Fruit fly (Drosophila melanogaster) whole organism, prepupa: Measurements from ENCODE around the gene chinmo.

ENCODE experiments used
- Blimp-1 ChIP-seq: fragments of 200-800 bp; sonication (Bioruptor generic); optimal IDR thresholded peaks from 3 replicates; lab custom pipeline; 2017; ENCODE audit warnings: missing biosample characterization, missing genetic modification characterization, mild to moderate bottlenecking, moderate library complexity, missing genetic modification reagents
- CG10631 ChIP-seq: fragments of 200-800 bp; sonication (Bioruptor generic); optimal IDR thresholded peaks from 2 replicates; lab custom pipeline; 2016; ENCODE audit warnings: missing biosample characterization, missing genetic modification characterization
- CG10669 ChIP-seq: fragments of 200-800 bp; sonication (Bioruptor generic); optimal IDR thresholded peaks from 3 replicates; lab custom pipeline; 2018; ENCODE audit warnings: missing biosample characterization, mild to moderate bottlenecking, missing genetic modification characterization, moderate library complexity
- CG11762 ChIP-seq: fragments of 200-800 bp; sonication (Bioruptor generic); optimal IDR thresholded peaks from 3 replicates; lab custom pipeline; 2016; ENCODE audit warnings: missing biosample characterization, missing genetic modification characterization; ENCODE audit not compliant: insufficient read depth
- CG1621 ChIP-seq: fragments of 200-800 bp; sonication (Bioruptor generic); optimal IDR thresholded peaks from 3 replicates; lab custom pipeline; 2018; ENCODE audit warnings: missing biosample characterization, mild to moderate bottlenecking, missing genetic modification characterization
- CG16779 ChIP-seq: fragments of 200-800 bp; sonication (Bioruptor generic); optimal IDR thresholded peaks from 3 replicates; lab custom pipeline; 2017; ENCODE audit warnings: missing biosample characterization, mild to moderate bottlenecking, missing genetic modification characterization
- CG3032 ChIP-seq: fragments of 200-800 bp; optimal IDR thresholded peaks from 2 replicates; lab custom pipeline; 2019; ENCODE audit warnings: missing biosample characterization, mild to moderate bottlenecking, missing genetic modification characterization, moderate library complexity
- CG32006 ChIP-seq: fragments of 200-800 bp; sonication (Bioruptor generic); optimal IDR thresholded peaks from 3 replicates; lab custom pipeline; 2017; ENCODE audit warnings: missing biosample characterization, mild to moderate bottlenecking, missing genetic modification characterization
- CG4318 ChIP-seq: fragments of 200-800 bp; sonication (Bioruptor generic); optimal IDR thresholded peaks from 3 replicates; lab custom pipeline; 2017; ENCODE audit warnings: missing biosample characterization, mild to moderate bottlenecking, missing genetic modification characterization
- CG6163 ChIP-seq: fragments of 200-800 bp; sonication (Bioruptor generic); IDR thresholded peaks from 3 replicates; pipeline ENCODE4 v1.3.6; 2022; ENCODE audit warnings: missing biosample characterization, missing genetic modification characterization
- CG6276 ChIP-seq: fragments of 200-800 bp; sonication (Bioruptor generic); optimal IDR thresholded peaks from 2 replicates; lab custom pipeline; 2017; ENCODE audit warnings: missing biosample characterization, mild to moderate bottlenecking, missing genetic modification characterization
- CG6792 ChIP-seq: fragments of 200-800 bp; sonication (Bioruptor generic); optimal IDR thresholded peaks from 3 replicates; lab custom pipeline; 2016; ENCODE audit warnings: missing biosample characterization, missing genetic modification characterization
- CG6808 ChIP-seq: fragments of 200-800 bp; sonication (Bioruptor generic); optimal IDR thresholded peaks from 3 replicates; lab custom pipeline; 2017; ENCODE audit warnings: missing biosample characterization, missing genetic modification characterization, mild to moderate bottlenecking, moderate library complexity, missing genetic modification reagents
- CG7368 ChIP-seq: fragments of 200-800 bp; sonication (Bioruptor generic); optimal IDR thresholded peaks from 3 replicates; lab custom pipeline; 2016; ENCODE audit warnings: missing biosample characterization, missing genetic modification characterization
- CG8119 ChIP-seq: fragments of 200-800 bp; sonication (Bioruptor generic); IDR thresholded peaks from 3 replicates; pipeline ENCODE4 v1.3.6; 2022; ENCODE audit warnings: missing biosample characterization, missing genetic modification characterization
- CG8319 ChIP-seq: fragments of 200-800 bp; sonication (Bioruptor generic); optimal IDR thresholded peaks from 3 replicates; lab custom pipeline; 2016; ENCODE audit warnings: missing biosample characterization, missing genetic modification characterization
- Eip78C ChIP-seq: fragments of 200-800 bp; sonication (Bioruptor generic); peaks from one replicate; lab custom pipeline; 2016; ENCODE audit warnings: missing biosample characterization, missing genetic modification characterization
- Eip93F ChIP-seq: fragments of 200-800 bp; sonication (Bioruptor generic); optimal IDR thresholded peaks from 2 replicates; lab custom pipeline; 2016; ENCODE audit warnings: missing biosample characterization, mild to moderate bottlenecking, missing genetic modification characterization
- Ets21C ChIP-seq: fragments of 200-800 bp; sonication (Bioruptor generic); optimal IDR thresholded peaks from 3 replicates; lab custom pipeline; 2016; ENCODE audit warnings: missing biosample characterization, missing genetic modification characterization
- Gug ChIP-seq: fragments of 200-800 bp; sonication (Bioruptor generic); IDR thresholded peaks from 2 replicates; pipeline ENCODE4 v1.3.6; 2022; ENCODE audit warnings: missing biosample characterization, missing genetic modification characterization
- Hr38 ChIP-seq: sonication (Bioruptor generic); optimal IDR thresholded peaks from 2 replicates; lab custom pipeline; 2016; ENCODE audit warnings: missing biosample characterization, missing genetic modification characterization
- Hr39 ChIP-seq: fragments of 200-800 bp; sonication (Bioruptor generic); optimal IDR thresholded peaks from 2 replicates; lab custom pipeline; 2016; ENCODE audit warnings: missing biosample characterization, missing genetic modification characterization
- Lpt ChIP-seq: fragments of 200-800 bp; sonication (Bioruptor generic); optimal IDR thresholded peaks from 3 replicates; lab custom pipeline; 2016; ENCODE audit warnings: missing biosample characterization, missing genetic modification characterization
- Met ChIP-seq: fragments of 200-800 bp; sonication (Bioruptor generic); optimal IDR thresholded peaks from 3 replicates; lab custom pipeline; 2016; ENCODE audit warnings: missing biosample characterization, missing genetic modification characterization
- OdsH ChIP-seq: fragments of 200-800 bp; sonication (Bioruptor generic); optimal IDR thresholded peaks from 3 replicates; lab custom pipeline; 2016; ENCODE audit warnings: missing biosample characterization, missing genetic modification characterization
- achi ChIP-seq: fragments of 200-800 bp; sonication (Bioruptor generic); optimal IDR thresholded peaks from 3 replicates; lab custom pipeline; 2016; ENCODE audit warnings: missing biosample characterization, missing genetic modification characterization
- cyc ChIP-seq: fragments of 200-800 bp; sonication (Bioruptor generic); optimal IDR thresholded peaks from 3 replicates; lab custom pipeline; 2016; ENCODE audit warnings: missing biosample characterization, missing genetic modification characterization
- dac ChIP-seq: fragments of 200-800 bp; sonication (Bioruptor generic); optimal IDR thresholded peaks from 2 replicates; lab custom pipeline; 2017; ENCODE audit warnings: missing biosample characterization, mild to moderate bottlenecking, missing genetic modification characterization
- dsx ChIP-seq: fragments of 200-800 bp; optimal IDR thresholded peaks from 3 replicates; lab custom pipeline; 2019; ENCODE audit warnings: missing biosample characterization, mild to moderate bottlenecking, missing genetic modification characterization, moderate library complexity; ENCODE audit not compliant: poor library complexity, severe bottlenecking
- eg ChIP-seq: fragments of 200-800 bp; sonication (Bioruptor generic); IDR thresholded peaks from 3 replicates; pipeline ENCODE4 v1.3.6; 2022; ENCODE audit warnings: missing biosample characterization, missing genetic modification characterization
- esn ChIP-seq: fragments of 200-800 bp; sonication (Bioruptor generic); optimal IDR thresholded peaks from 2 replicates; lab custom pipeline; 2016; ENCODE audit warnings: missing biosample characterization, mild to moderate bottlenecking, missing genetic modification characterization, moderate library complexity
- fd59A ChIP-seq: fragments of 200-800 bp; sonication (Bioruptor generic); optimal IDR thresholded peaks from 2 replicates; lab custom pipeline; 2017; ENCODE audit warnings: missing biosample characterization, mild to moderate bottlenecking, missing genetic modification characterization, missing genetic modification reagents
- fkh ChIP-seq: fragments of 200-800 bp; sonication (Bioruptor generic); optimal IDR thresholded peaks from 3 replicates; lab custom pipeline; 2017; ENCODE audit warnings: missing biosample characterization, mild to moderate bottlenecking, missing genetic modification characterization, moderate library complexity
- lz ChIP-seq: fragments of 200-800 bp; sonication (Bioruptor generic); optimal IDR thresholded peaks from 3 replicates; lab custom pipeline; 2016; ENCODE audit warnings: missing biosample characterization, missing genetic modification characterization
- spab ChIP-seq: fragments of 200-800 bp; sonication (Bioruptor generic); optimal IDR thresholded peaks from 2 replicates; lab custom pipeline; 2017; ENCODE audit warnings: missing biosample characterization, mild to moderate bottlenecking, missing genetic modification characterization, missing genetic modification reagents
- ss ChIP-seq, 2 experiments: fragments of 200-800 bp; sonication (Bioruptor generic); optimal IDR thresholded peaks; 2 replicates in 1 of 2; 3 replicates in 1 of 2; lab custom pipeline; 2017 to 2018; ENCODE audit warnings: mild to moderate bottlenecking in 2 of 2, missing biosample characterization in 2 of 2, missing genetic modification characterization in 2 of 2, moderate library complexity in 1 of 2
- topi ChIP-seq: fragments of 200-800 bp; sonication (Bioruptor generic); optimal IDR thresholded peaks from 3 replicates; lab custom pipeline; 2016; ENCODE audit warnings: missing biosample characterization, missing genetic modification characterization
- vri ChIP-seq: fragments of 200-800 bp; sonication (Bioruptor generic); optimal IDR thresholded peaks from 3 replicates; lab custom pipeline; 2016; ENCODE audit warnings: missing biosample characterization, mild to moderate bottlenecking, missing genetic modification characterization

The chinmo gene

DNA sequence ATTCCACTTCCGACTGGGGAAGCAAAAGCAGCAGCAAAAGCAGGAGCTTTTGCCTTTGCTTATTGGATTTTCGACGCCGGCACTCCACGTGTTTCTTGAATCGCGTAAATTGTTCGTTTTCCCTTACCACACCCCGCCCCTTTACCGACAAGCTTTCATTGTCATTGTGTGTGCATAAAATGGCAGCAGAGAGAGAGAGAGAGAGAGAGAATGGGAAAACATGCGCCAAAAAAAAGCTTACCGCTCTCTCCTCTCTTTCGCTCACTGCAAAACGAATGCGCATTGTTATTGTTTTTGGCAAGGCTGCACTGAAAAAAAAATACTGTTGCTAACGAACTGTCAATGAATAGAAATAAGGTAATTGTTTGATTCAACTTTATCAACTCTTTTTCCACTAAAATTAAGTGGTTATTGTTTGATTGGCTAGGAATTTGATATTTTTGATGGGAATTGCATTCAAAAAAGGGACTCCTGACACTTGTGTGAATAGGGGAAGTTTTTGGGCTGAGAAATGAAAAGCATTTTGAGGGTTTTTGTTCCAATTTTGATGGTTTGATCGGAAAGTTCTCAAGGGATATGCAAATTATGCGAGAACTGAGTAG is 1.1 kb upstream of the chinmo start (continued):
- TF ChIP-seq cyc (peak; percentile 38), ss (GFP tag; optimal IDR thresholded peaks at IDR 0.05; lab: Kevin White, UChicago) (peak in 1 of 2 experiments; percentile 8), CG8119 (GFP tag; lab: Robert Waterston, UW) (no peak), fd59A (GFP tag; lab: Kevin White, UChicago) (no peak), Hr39 (GFP tag; lab: Kevin White, UChicago) (peak; percentile 64), CG7368 (GFP tag; lab: Kevin White, UChicago) (no peak), Eip78C (GFP tag; lab: Kevin White, UChicago) (peak; percentile 60), Blimp-1 (GFP tag; lab: Kevin White, UChicago) (peak; percentile 6), CG16779 (no peak), CG10669 (GFP tag; lab: Kevin White, UChicago) (peak; percentile 17), Eip93F (no peak), Lpt (GFP tag; lab: Kevin White, UChicago) (peak; percentile 2), vri (GFP tag; lab: Kevin White, UChicago) (peak; percentile 32), Ets21C (GFP tag; lab: Kevin White, UChicago) (no peak), CG10631 (GFP tag; lab: Kevin White, UChicago) (peak; percentile 3), CG6808 (no peak), lz (GFP tag; lab: Kevin White, UChicago) (peak; percentile 31), dsx (GFP tag; lab: Kevin White, UChicago) (peak; percentile 30), Gug (GFP tag; lab: Robert Waterston, UW) (no peak; the same call in 1 of the 2 replicates), CG4318 (GFP tag; lab: Kevin White, UChicago) (no peak), spab (GFP tag; lab: Kevin White, UChicago) (no peak), achi (GFP tag; lab: Kevin White, UChicago) (no peak), CG8319 (GFP tag; lab: Kevin White, UChicago) (peak; percentile 13), Met (GFP tag; lab: Kevin White, UChicago) (peak; percentile 32), CG11762 (GFP tag; lab: Kevin White, UChicago) (no peak), dac (no peak)

DNA sequence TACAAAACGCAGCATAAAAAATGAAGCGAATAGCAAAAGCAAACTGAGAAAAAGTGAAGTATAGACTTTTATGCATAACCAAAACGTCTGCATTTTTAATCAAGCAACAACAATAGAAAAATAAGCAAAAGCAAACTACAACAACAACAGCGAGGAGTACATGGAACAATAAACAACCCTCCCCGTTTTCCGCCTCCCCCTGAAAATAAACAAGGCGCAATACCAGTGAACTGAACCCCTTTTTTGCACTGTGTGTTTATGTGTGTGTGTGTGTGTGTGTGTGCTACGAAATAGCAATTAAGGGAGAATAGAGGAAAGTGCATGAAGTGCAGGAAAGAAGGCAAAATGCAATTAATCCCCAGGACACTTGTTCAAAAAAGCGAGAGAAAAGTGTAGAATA is 831 bp downstream of the chinmo start:
- TF ChIP-seq fkh (GFP tag; lab: Kevin White, UChicago), result peak; percentile 17
- no peak for TF ChIP-seq CG6792 (GFP tag; lab: Kevin White, UChicago)

DNA sequence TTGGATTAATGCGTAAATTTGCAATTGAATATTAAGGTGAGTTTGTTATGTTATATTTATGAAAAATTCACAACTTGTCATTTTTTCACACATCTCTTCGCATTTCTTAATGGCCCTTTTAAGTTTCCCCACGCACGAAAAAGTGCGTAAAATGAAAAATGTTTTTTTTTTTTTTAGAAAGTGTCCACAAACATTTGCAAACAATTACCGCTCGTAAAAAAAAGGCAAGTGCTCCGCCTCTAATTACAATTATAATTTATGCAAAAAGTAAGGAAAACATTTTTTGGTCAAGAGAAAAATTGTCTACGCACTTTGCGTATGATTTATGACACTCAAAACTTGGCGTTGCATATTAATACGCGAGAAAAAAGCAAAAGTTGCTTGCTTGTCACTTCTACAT is 2.7 kb downstream of the chinmo start:
- TF ChIP-seq esn (GFP tag; lab: Kevin White, UChicago), result no peak
- no peak for TF ChIP-seq CG10669 (GFP tag; lab: Kevin White, UChicago)
- TF ChIP-seq CG3032, result no peak
- TF ChIP-seq OdsH, result no peak
- TF ChIP-seq CG1621, result no peak
- TF ChIP-seq Lpt (GFP tag; lab: Kevin White, UChicago), result no peak
- TF ChIP-seq CG16779, result no peak
- no peak for TF ChIP-seq CG6163 (GFP tag; lab: Robert Waterston, UW)
- TF ChIP-seq CG6276 (GFP tag; lab: Kevin White, UChicago), result no peak
- no peak for TF ChIP-seq CG32006

DNA sequence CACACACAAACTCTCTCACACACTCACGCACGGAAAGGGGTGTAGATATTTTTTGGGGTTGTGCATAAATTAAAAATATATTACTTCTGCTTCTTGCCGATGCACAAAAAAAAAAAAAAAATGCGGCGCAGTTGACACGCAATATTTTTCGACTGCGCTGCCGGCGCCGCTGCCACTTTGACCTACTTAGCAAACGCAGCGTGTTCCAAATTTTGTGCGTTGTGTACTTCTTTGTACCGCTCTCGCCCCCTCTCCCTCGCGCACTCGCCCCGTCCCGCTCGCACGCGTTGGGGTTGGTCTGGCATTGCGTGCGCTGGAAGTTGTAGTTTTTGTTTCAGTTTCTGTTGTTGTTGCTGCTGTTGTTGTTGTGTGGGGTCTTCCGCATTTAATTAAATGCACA is 3.2 kb downstream of the chinmo start:
- TF ChIP-seq CG1621, result no peak
- TF ChIP-seq CG10669 (GFP tag; lab: Kevin White, UChicago), result no peak
- TF ChIP-seq Ets21C (GFP tag; lab: Kevin White, UChicago), result no peak
- no peak for TF ChIP-seq Hr39 (GFP tag; lab: Kevin White, UChicago)
- TF ChIP-seq vri (GFP tag; lab: Kevin White, UChicago), result no peak
- TF ChIP-seq fkh (GFP tag; lab: Kevin White, UChicago), result peak; percentile 45
- TF ChIP-seq ss (GFP tag; optimal IDR thresholded peaks at IDR 0.05; lab: Kevin White, UChicago), result peak in 1 of 2 experiments; percentile 52
- TF ChIP-seq eg (GFP tag; lab: Robert Waterston, UW), result peak; percentile 27; the same call in 1 of the 3 replicates
- TF ChIP-seq topi (GFP tag; lab: Kevin White, UChicago), result no peak
- TF ChIP-seq Hr38, result no peak
- peak; percentile 30 for TF ChIP-seq Eip78C (GFP tag; lab: Kevin White, UChicago)
- TF ChIP-seq, all 60 proteins: peak for 4
